Worm (Caenorhabditis elegans) whole organism, young adult: ENCODE results near the gene such-1.

Experiments
- F57A8.1 ChIP-seq: fragments of 200-800 bp; sonication (Bioruptor generic); optimal IDR thresholded peaks from 2 replicates; lab custom pipeline; 2018; ENCODE audit warnings: mild to moderate bottlenecking, missing genetic modification characterization, moderate library complexity, missing compliant biosample characterization
- efl-1 ChIP-seq: fragments of 150-350 bp; optimal IDR thresholded peaks from 2 replicates; lab custom pipeline; 2014; ENCODE audit warnings: missing biosample characterization, missing genetic modification reagents, missing genetic modification characterization
- egrh-3 ChIP-seq: fragments of 200-800 bp; sonication (Bioruptor generic); IDR thresholded peaks from 2 replicates; pipeline ENCODE4 v1.3.6; 2022; ENCODE audit warnings: missing genetic modification reagents, missing genetic modification characterization, missing compliant biosample characterization
- madf-3 ChIP-seq: fragments of 200-800 bp; sonication (Bioruptor generic); IDR thresholded peaks from 2 replicates; pipeline ENCODE4 v1.3.6; 2022; ENCODE audit warnings: missing genetic modification reagents, missing genetic modification characterization, missing compliant biosample characterization
- nhr-27 ChIP-seq: fragments of 200-800 bp; sonication (Bioruptor generic); optimal IDR thresholded peaks from 2 replicates; lab custom pipeline; 2018; ENCODE audit warnings: mild to moderate bottlenecking, missing genetic modification characterization, moderate library complexity, missing compliant biosample characterization

DNA sequence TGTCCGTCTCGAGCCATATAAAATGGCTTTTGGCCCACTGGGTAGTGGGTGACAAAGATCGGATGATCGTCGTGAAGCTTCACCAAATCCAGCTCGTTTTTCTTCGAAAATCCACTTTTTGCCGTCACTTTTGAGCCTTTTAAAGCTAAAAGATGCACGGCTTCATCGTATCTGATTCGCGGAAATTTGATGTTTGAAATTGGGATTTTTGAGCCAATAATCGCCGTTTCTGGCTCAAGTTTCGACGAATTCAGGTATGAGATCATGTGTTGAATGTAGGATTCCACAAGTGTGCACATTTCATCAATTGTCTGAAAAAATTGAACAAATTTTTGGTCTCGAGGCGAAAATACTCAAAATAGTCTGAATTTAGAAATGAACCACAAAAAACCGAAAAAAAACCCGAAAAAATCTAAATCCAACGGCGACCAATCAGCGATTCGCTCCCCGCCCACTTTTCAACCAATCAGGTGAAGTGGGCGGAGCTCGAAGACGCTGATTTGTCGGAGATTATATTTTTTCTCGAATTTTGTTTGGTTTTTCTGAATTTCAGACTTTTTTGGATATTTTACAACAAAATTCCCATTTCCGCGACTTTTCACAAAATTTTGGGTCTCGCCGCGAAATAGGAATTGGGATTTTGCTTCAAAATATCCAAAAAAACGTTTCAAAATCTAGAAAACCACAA, 34.8 kb downstream of the such-1 start:
- no peak for TF ChIP-seq nhr-27
- no peak for TF ChIP-seq efl-1
- no peak for TF ChIP-seq madf-3 (GFP tag; lab: Robert Waterston, UW)
- TF ChIP-seq egrh-3 (GFP tag; lab: Robert Waterston, UW), result no peak
- no peak for TF ChIP-seq F57A8.1 (GFP tag; lab: Kevin White, UChicago)
